Fruit fly (Drosophila melanogaster): Measurements from ENCODE around the gene Fim.
A peak's percentile ranks its signal among the peaks of the same experiment; 100 is the strongest.

Fim gene

DNA sequence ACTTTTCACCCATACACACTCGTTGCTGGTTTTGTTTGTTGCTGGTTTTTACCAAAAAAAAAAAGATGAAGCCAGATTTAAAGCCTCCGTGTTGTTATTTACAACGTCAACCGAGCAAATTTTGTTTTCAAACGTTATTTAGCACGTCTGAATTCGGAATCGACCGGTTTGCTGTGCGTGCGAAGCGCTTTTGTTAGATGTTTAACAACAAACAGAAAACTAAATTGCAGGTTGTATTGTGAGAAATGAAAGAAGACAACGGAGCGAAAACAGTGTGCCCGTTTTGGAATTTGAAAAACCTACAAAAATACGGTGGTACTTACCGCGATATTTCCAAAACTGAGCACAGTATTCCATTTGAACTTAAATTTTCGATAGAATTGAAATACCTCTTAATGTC lies at the start of gene Fim:
Gene Fim (minus strand): TSS at position 225 of the 400 bp plus-strand sequence.
- TF ChIP-seq CG17568 (GFP tag; optimal IDR thresholded peaks at IDR 0.05): peak; percentile 13
- peak; percentile 80 for TF ChIP-seq Jarid2 (GFP tag; optimal IDR thresholded peaks at IDR 0.05)
- TF ChIP-seq bigmax (GFP tag; optimal IDR thresholded peaks at IDR 0.05): no peak
- peak; percentile 10 for TF ChIP-seq CG15269 (tag; optimal IDR thresholded peaks at IDR 0.05)
- peak; percentile 3 for TF ChIP-seq CG8924 (tag; optimal IDR thresholded peaks at IDR 0.05)
- peak; percentile 14 for TF ChIP-seq Fer1 (GFP tag; optimal IDR thresholded peaks at IDR 0.05)
- peak; percentile 42 for TF ChIP-seq MESR4 (GFP tag; optimal IDR thresholded peaks at IDR 0.05)
- peak; percentile 20 for TF ChIP-seq CG17385 (GFP tag; optimal IDR thresholded peaks at IDR 0.05)
- TF ChIP-seq CG12659 (GFP tag; optimal IDR thresholded peaks at IDR 0.05): peak; percentile 20
- TF ChIP-seq eve (GFP tag; optimal IDR thresholded peaks at IDR 0.05): peak in 1 of 2 experiments; percentile 53
- TF ChIP-seq chm (GFP tag; IDR thresholded peaks at IDR 0.05): peak; percentile 27; the same call in 1 of the 2 replicates
- TF ChIP-seq vvl (GFP tag; IDR thresholded peaks at IDR 0.05): peak; percentile 34; the same call in 1 of the 2 replicates
- peak; percentile 33 for TF ChIP-seq CG12299 (tag; optimal IDR thresholded peaks at IDR 0.05)
- peak; percentile 24 for TF ChIP-seq Sry-δ (GFP tag; optimal IDR thresholded peaks at IDR 0.05)
- 0 out of 3 replicates have a peak, but pooled peaks have one; percentile 9 for TF ChIP-seq zfh1 (GFP tag; IDR thresholded peaks at IDR 0.05)
- TF ChIP-seq Med (GFP tag): peak; percentile 58
- TF ChIP-seq Hmx (GFP tag; optimal IDR thresholded peaks at IDR 0.05): no peak
- no peak for TF ChIP-seq Sin3A (optimal IDR thresholded peaks at IDR 0.05)
- peak; percentile 9 for TF ChIP-seq pzg (GFP tag; optimal IDR thresholded peaks at IDR 0.05)
- no peak for TF ChIP-seq CG8290 (GFP tag; optimal IDR thresholded peaks at IDR 0.05)
- TF ChIP-seq CG8290 (tag; optimal IDR thresholded peaks at IDR 0.05): peak in 1 of 2 experiments; percentile 31
- TF ChIP-seq Dref (GFP tag; IDR thresholded peaks at IDR 0.05): no peak
- TF ChIP-seq ewg (GFP tag; optimal IDR thresholded peaks at IDR 0.05): no peak
- TF ChIP-seq amos (GFP tag; IDR thresholded peaks at IDR 0.05; ENCODE audit: partially characterized antibody): peak; percentile 38; the same call in 1 of the 2 replicates
- peak; percentile 18 for TF ChIP-seq stwl (tag; optimal IDR thresholded peaks at IDR 0.05)
- TF ChIP-seq CG34422 (GFP tag; IDR thresholded peaks at IDR 0.05): peak; percentile 29; the same call in 1 of the 3 replicates
- no peak for TF ChIP-seq lmd (GFP tag; IDR thresholded peaks at IDR 0.05)
- TF ChIP-seq corto (GFP tag; optimal IDR thresholded peaks at IDR 0.05): no peak
- TF ChIP-seq salm (tag; optimal IDR thresholded peaks at IDR 0.05): no peak
- peak; percentile 9 for TF ChIP-seq B-H2 (GFP tag; optimal IDR thresholded peaks at IDR 0.05)
- TF ChIP-seq ci (GFP tag; IDR thresholded peaks at IDR 0.05): 0 out of 3 replicates have a peak, but pooled peaks have one; percentile 7

DNA sequence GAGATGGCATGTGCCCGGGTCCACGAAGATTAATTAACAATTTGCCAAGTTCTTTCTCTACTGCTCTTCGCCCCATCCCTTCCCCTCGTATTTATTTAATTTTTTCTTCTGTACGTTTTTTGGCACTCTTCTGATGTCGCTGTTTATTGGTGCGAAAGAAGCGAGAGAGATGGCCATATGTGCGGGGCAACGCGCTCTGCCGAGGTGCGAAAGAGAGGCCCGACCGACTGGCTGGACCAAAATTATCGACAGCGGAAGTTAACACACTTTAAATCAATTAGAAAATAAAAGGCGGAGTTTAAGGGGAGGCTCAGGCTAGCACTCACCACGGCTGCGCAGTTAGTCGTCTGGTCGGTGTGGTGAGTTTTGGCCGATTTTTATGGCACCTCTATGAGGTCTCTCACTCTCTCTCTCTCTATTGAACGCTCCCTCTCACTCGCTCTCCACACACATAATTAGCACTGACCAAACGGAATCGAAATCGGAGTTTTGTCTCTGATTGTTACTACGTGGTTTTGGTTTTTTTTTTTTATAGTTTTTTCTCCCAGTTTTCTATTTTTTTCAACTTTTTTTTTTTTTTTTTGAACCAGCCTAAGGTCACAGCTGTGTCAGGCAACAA lies 44.2 kb upstream of the Fim start:
- TF ChIP-seq zfh1 (GFP tag; IDR thresholded peaks at IDR 0.05) (no peak), B-H1 (GFP tag; IDR thresholded peaks at IDR 0.05) (no peak), Jarid2 (GFP tag; optimal IDR thresholded peaks at IDR 0.05) (peak; percentile 34), ewg (GFP tag; optimal IDR thresholded peaks at IDR 0.05) (peak; percentile 26), sqz (GFP tag; optimal IDR thresholded peaks at IDR 0.05) (peak; percentile 78), Nf-YC (tag; optimal IDR thresholded peaks at IDR 0.05) (peak; percentile 94), abd-A (tag; optimal IDR thresholded peaks at IDR 0.05) (peak; percentile 21), CG4617 (GFP tag; optimal IDR thresholded peaks at IDR 0.05; ENCODE audit: borderline replicate concordance) (no peak), Adf1 (GFP tag; IDR thresholded peaks at IDR 0.05) (peak; percentile 60), CG4360 (GFP tag; IDR thresholded peaks at IDR 0.05) (0 out of 2 replicates have a peak, but pooled peaks have one; percentile 8), CG2199 (GFP tag; IDR thresholded peaks at IDR 0.05) (peak; percentile 62; the same call in 1 of the 3 replicates), Atf3 (GFP tag; optimal IDR thresholded peaks at IDR 0.05) (no peak), CG30431 (GFP tag; optimal IDR thresholded peaks at IDR 0.05) (no peak), unc-4 (GFP tag; IDR thresholded peaks at IDR 0.05; ENCODE audit: partially characterized antibody) (no peak), Nf-YB (GFP tag; optimal IDR thresholded peaks at IDR 0.05) (peak; percentile 94), CoRest (tag; optimal IDR thresholded peaks at IDR 0.05) (peak; percentile 8), CG9437 (GFP tag; optimal IDR thresholded peaks at IDR 0.05) (no peak), chinmo (GFP tag; IDR thresholded peaks at IDR 0.05; ENCODE audit: partially characterized antibody) (no peak), CG30403 (GFP tag; optimal IDR thresholded peaks at IDR 0.05) (no peak), mam (GFP tag; optimal IDR thresholded peaks at IDR 0.05) (no peak), Gug (GFP tag; IDR thresholded peaks at IDR 0.05) (no peak), CG32772 (GFP tag; IDR thresholded peaks at IDR 0.05) (peak; percentile 53; the same call in 1 of the 2 replicates)

Data from whole organism, embryonic.